Worm (Caenorhabditis elegans): ENCODE results near the gene F38B6.8.

The F38B6.8 gene

DNA sequence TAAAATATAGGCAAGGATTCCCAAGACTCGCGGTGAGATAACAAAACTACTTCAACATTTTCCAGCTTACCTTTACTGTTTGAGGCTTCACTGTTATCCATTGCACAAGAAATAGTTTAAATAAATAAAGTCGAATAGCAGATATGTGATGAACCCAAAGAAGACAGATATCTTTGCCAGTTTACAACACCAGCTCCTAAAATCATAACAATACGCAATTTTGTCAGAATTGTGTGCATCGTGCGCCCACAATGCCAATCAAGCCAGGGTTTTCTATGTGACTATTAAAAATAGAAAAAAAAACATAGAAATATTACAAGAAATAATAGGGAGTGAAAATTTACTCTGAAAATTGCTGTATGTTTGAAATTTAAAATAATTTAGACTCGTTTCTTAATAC is at the start of gene F38B6.8:
F38B6.8 (minus strand) TSS at position 101 of the 400 bp plus-strand sequence.
- no peak for TF ChIP-seq fkh-6 (tag; optimal IDR thresholded peaks at IDR 0.05)
- no peak for TF ChIP-seq mec-3 (tag; optimal IDR thresholded peaks at IDR 0.05; ENCODE audit: borderline replicate concordance)
- TF ChIP-seq rnt-1 (tag; optimal IDR thresholded peaks at IDR 0.05): no peak
- TF ChIP-seq unc-42 (tag; optimal IDR thresholded peaks at IDR 0.05): no peak
- no peak for TF ChIP-seq pat-9 (tag; optimal IDR thresholded peaks at IDR 0.05)
- no peak for TF ChIP-seq pax-1 (tag; optimal IDR thresholded peaks at IDR 0.05)
- no peak for TF ChIP-seq C38D4.7 (GFP tag; optimal IDR thresholded peaks at IDR 0.05)
- no peak for TF ChIP-seq gmeb-2 (tag; optimal IDR thresholded peaks at IDR 0.05)
- no peak for TF ChIP-seq hlh-8 (tag; optimal IDR thresholded peaks at IDR 0.05)
- TF ChIP-seq K02D7.2 (tag; optimal IDR thresholded peaks at IDR 0.05): no peak

DNA sequence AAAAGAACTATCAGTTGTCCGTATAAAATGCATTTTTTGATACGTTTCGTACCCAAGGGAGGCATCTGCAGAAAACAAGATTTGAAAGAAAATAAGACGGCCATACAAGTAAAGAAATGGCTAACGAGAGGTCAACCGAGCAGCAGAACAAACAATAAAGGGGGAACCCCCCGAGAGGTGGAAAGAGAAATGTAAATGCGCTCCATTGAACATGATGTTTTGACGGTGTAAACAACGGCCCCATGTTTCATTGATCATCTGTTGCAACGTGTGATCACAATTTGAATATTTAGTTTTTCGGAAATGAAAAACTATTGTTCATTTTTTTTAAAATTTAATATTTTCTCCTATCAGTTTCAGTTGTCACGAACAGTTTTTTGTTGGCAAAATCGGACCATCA is 47.0 kb upstream of the F38B6.8 start, which contains the start of gene K11G12.6:
K11G12.6 (minus strand) TSS at position 65 of the 400 bp plus-strand sequence.
- TF ChIP-seq sox-2 (GFP tag; IDR thresholded peaks at IDR 0.05) (no peak), K09A11.1 (tag; optimal IDR thresholded peaks at IDR 0.05; ENCODE audit: insufficient read depth) (no peak), ama-1 (optimal IDR thresholded peaks at IDR 0.05) (no peak), lim-6 (tag; optimal IDR thresholded peaks at IDR 0.05) (no peak), nhr-11 (tag; optimal IDR thresholded peaks at IDR 0.05) (no peak), fkh-10 (GFP tag; optimal IDR thresholded peaks at IDR 0.05) (no peak), Y22D7AL.16 (tag; optimal IDR thresholded peaks at IDR 0.05) (no peak), syd-9 (tag; optimal IDR thresholded peaks at IDR 0.05) (no peak), unc-55 (GFP tag; optimal IDR thresholded peaks at IDR 0.05) (no peak), unc-86 (tag; optimal IDR thresholded peaks at IDR 0.05) (no peak), ahr-1 (tag; optimal IDR thresholded peaks at IDR 0.05) (no peak), fkh-6 (tag; optimal IDR thresholded peaks at IDR 0.05) (no peak), eyg-1 (tag; optimal IDR thresholded peaks at IDR 0.05) (no peak), gmeb-2 (tag; optimal IDR thresholded peaks at IDR 0.05) (no peak)

- TF ChIP-seq ztf-16 (tag; optimal IDR thresholded peaks at IDR 0.05) (no peak), unc-42 (tag; optimal IDR thresholded peaks at IDR 0.05) (peak; percentile 24), lin-11 (tag; optimal IDR thresholded peaks at IDR 0.05) (no peak)
Observed at ce11 chrX:6728820-6729396, 46.3 kb upstream of the F38B6.8 start.

DNA sequence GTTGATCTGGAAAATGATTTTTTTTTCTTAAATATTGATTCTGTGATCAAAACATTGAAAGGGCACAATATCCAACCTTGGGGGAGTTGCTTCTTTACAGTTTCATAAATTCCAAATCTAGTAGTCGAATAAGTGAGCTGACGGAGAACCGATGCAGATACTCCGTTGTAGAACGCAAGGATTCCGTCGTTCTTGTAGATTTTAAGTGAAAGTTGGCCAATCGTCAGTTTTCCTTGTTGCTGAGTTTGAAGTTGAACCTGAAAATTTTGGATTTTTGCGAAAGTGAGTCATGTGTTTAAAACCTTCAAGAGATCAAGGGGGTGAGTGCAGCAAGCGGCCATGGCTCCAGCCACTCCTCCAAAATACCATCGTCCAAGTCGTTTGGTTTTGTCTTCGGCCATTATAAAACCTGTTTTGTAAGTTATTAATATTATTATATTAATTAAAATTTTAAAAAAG is 42.7 kb upstream of the F38B6.8 start, which contains the start of gene slc-25A10:
slc-25A10 (minus strand) TSS at position 409 of the 459 bp plus-strand sequence.
- TF ChIP-seq unc-3 (GFP tag; conservative IDR thresholded peaks at IDR 0.05) (no peak), unc-3 (tag; optimal IDR thresholded peaks at IDR 0.05) (no peak), fkh-6 (tag; optimal IDR thresholded peaks at IDR 0.05) (no peak), ttx-3 (tag; optimal IDR thresholded peaks at IDR 0.05) (no peak), elt-2 (tag; optimal IDR thresholded peaks at IDR 0.05) (no peak), tbx-2 (tag; optimal IDR thresholded peaks at IDR 0.05) (no peak), T23F11.4 (GFP tag; optimal IDR thresholded peaks at IDR 0.05) (no peak), ceh-31 (tag; optimal IDR thresholded peaks at IDR 0.05) (no peak), hlh-15 (tag; optimal IDR thresholded peaks at IDR 0.05) (no peak), K09A11.1 (tag; optimal IDR thresholded peaks at IDR 0.05; ENCODE audit: insufficient read depth) (no peak), sox-4 (tag; optimal IDR thresholded peaks at IDR 0.05) (no peak)

- TF ChIP-seq nhr-232 (tag; optimal IDR thresholded peaks at IDR 0.05): no peak
- TF ChIP-seq sox-2 (GFP tag; IDR thresholded peaks at IDR 0.05): no peak
- TF ChIP-seq hlh-30 (tag; optimal IDR thresholded peaks at IDR 0.05; ENCODE audit: insufficient read depth): no peak
- TF ChIP-seq ceh-6 (GFP tag; optimal IDR thresholded peaks at IDR 0.05): no peak
- no peak for TF ChIP-seq nfya-1 (tag; optimal IDR thresholded peaks at IDR 0.05)
- TF ChIP-seq ceh-45 (GFP tag; IDR thresholded peaks at IDR 0.05): no peak
- no peak for TF ChIP-seq ceh-30 (tag; optimal IDR thresholded peaks at IDR 0.05)
- no peak for TF ChIP-seq nhr-11 (tag; optimal IDR thresholded peaks at IDR 0.05)
Observed at ce11 chrX:6722966-6723365, 40.4 kb upstream of the F38B6.8 start, which contains the start of gene smf-1. Gene smf-1, minus strand, starts transcription at chrX:6723066.

Data from whole organism, late embryonic.